Worm (Caenorhabditis elegans): ENCODE results near the gene irld-34.

Gene irld-34

ce11 chrIII:9173239-9173638, 18.4 kb downstream of the irld-34 start:
- peak; percentile 2 for TF ChIP-seq egl-5 (tag; optimal IDR thresholded peaks at IDR 0.05)
- peak in 1 of 3 experiments; percentile 27 for TF ChIP-seq elt-3 (tag; optimal IDR thresholded peaks at IDR 0.05)
- TF ChIP-seq nhr-67 (tag; optimal IDR thresholded peaks at IDR 0.05) = no peak

- TF ChIP-seq skn-1 (tag; optimal IDR thresholded peaks at IDR 0.05) = no peak
- TF ChIP-seq hmg-11 (tag; optimal IDR thresholded peaks at IDR 0.05) = peak; percentile 25
These were observed 21.1 kb downstream of the irld-34 start for ce11 chrIII:9176008-9176407.

ce11 chrIII:9177874-9178273, 23.0 kb downstream of the irld-34 start:
- TF ChIP-seq unc-62 (GFP tag; optimal IDR thresholded peaks at IDR 0.05) (peak; percentile 1), lin-39 (tag; optimal IDR thresholded peaks at IDR 0.05) (peak; percentile 19), egl-5 (tag; optimal IDR thresholded peaks at IDR 0.05) (peak; percentile 37), lin-15B (tag; optimal IDR thresholded peaks at IDR 0.05) (no peak)

ce11 chrIII:9181246-9181645, 26.4 kb downstream of the irld-34 start, which contains the start of gene tax-4:
tax-4 (plus strand) TSS chrIII:9181546.
- TF ChIP-seq jun-1 (tag; optimal IDR thresholded peaks at IDR 0.05) (no peak), lin-15B (tag; optimal IDR thresholded peaks at IDR 0.05) (no peak), ZK546.5 (tag; optimal IDR thresholded peaks at IDR 0.05) (no peak)

ce11 chrIII:9185722-9186121, 30.9 kb downstream of the irld-34 start, which contains the start of gene ZC84.7:
ZC84.7 (plus strand) TSS chrIII:9186022.
- TF ChIP-seq ceh-28 (tag; optimal IDR thresholded peaks at IDR 0.05) = no peak
- TF ChIP-seq mdl-1 (tag; optimal IDR thresholded peaks at IDR 0.05) = no peak
- TF ChIP-seq nfya-1 (tag; optimal IDR thresholded peaks at IDR 0.05; ENCODE audit: insufficient read depth) = no peak
- TF ChIP-seq eor-1 (tag; optimal IDR thresholded peaks at IDR 0.05) = no peak
- no peak for TF ChIP-seq egl-5 (tag; optimal IDR thresholded peaks at IDR 0.05)
- TF ChIP-seq pqm-1 (tag; optimal IDR thresholded peaks at IDR 0.05) = no peak
- TF ChIP-seq egl-27 (tag; optimal IDR thresholded peaks at IDR 0.05) = no peak
- TF ChIP-seq R02D3.7 (tag; optimal IDR thresholded peaks at IDR 0.05) = no peak
- TF ChIP-seq jun-1 (tag; optimal IDR thresholded peaks at IDR 0.05) = no peak
- no peak for TF ChIP-seq ceh-16 (tag; optimal IDR thresholded peaks at IDR 0.05)
- no peak for TF ChIP-seq nhr-25 (tag; optimal IDR thresholded peaks at IDR 0.05)
- TF ChIP-seq nhr-237 (tag; optimal IDR thresholded peaks at IDR 0.05) = no peak
- no peak for TF ChIP-seq nhr-11 (tag; optimal IDR thresholded peaks at IDR 0.05)

ce11 chrIII:9191091-9191490, 36.2 kb downstream of the irld-34 start, which contains the start of gene cls-3:
cls-3 (minus strand) TSS chrIII:9191109.
- TF ChIP-seq lin-39 (tag; optimal IDR thresholded peaks at IDR 0.05) (peak; percentile 43), nfya-1 (tag; optimal IDR thresholded peaks at IDR 0.05; ENCODE audit: insufficient read depth) (peak; percentile 63), skn-1 (tag; optimal IDR thresholded peaks at IDR 0.05) (peak; percentile 13), nhr-25 (tag; optimal IDR thresholded peaks at IDR 0.05) (no peak), ama-1 (optimal IDR thresholded peaks at IDR 0.05) (no peak), lin-15B (tag; optimal IDR thresholded peaks at IDR 0.05) (peak; percentile 40), lsy-12 (tag; optimal IDR thresholded peaks at IDR 0.05) (peak; percentile 7), ceh-28 (tag; optimal IDR thresholded peaks at IDR 0.05) (no peak), tbx-2 (tag; optimal IDR thresholded peaks at IDR 0.05) (no peak), fkh-10 (GFP tag; optimal IDR thresholded peaks at IDR 0.05) (peak; percentile 15), hmg-11 (tag; optimal IDR thresholded peaks at IDR 0.05) (no peak)

ce11 chrIII:9199605-9200004, 44.7 kb downstream of the irld-34 start, which contains the start of gene ZC84.6:
ZC84.6 (minus strand) TSS chrIII:9199705.
- no peak for TF ChIP-seq elt-3 (tag; optimal IDR thresholded peaks at IDR 0.05)
- no peak for TF ChIP-seq nhr-67 (tag; optimal IDR thresholded peaks at IDR 0.05)
- TF ChIP-seq fkh-2 (tag; optimal IDR thresholded peaks at IDR 0.05) = no peak
- TF ChIP-seq nhr-11 (tag; optimal IDR thresholded peaks at IDR 0.05) = no peak
- no peak for TF ChIP-seq mdl-1 (tag; optimal IDR thresholded peaks at IDR 0.05)
- TF ChIP-seq R02D3.7 (tag; optimal IDR thresholded peaks at IDR 0.05) = no peak

- TF ChIP-seq hmg-11 (tag; optimal IDR thresholded peaks at IDR 0.05) (no peak), nhr-237 (tag; optimal IDR thresholded peaks at IDR 0.05) (no peak), pqm-1 (tag; optimal IDR thresholded peaks at IDR 0.05) (no peak), eor-1 (tag; optimal IDR thresholded peaks at IDR 0.05) (no peak), fkh-10 (GFP tag; optimal IDR thresholded peaks at IDR 0.05) (no peak), ZK546.5 (tag; optimal IDR thresholded peaks at IDR 0.05) (no peak), nhr-43 (tag; optimal IDR thresholded peaks at IDR 0.05; ENCODE audit: poor library complexity, severe bottlenecking) (no peak), jun-1 (tag; optimal IDR thresholded peaks at IDR 0.05) (no peak), nfya-1 (tag; optimal IDR thresholded peaks at IDR 0.05; ENCODE audit: insufficient read depth) (no peak), zag-1 (tag; optimal IDR thresholded peaks at IDR 0.05) (no peak), ama-1 (optimal IDR thresholded peaks at IDR 0.05) (no peak), fkh-2 (tag; optimal IDR thresholded peaks at IDR 0.05) (no peak), nhr-11 (tag; optimal IDR thresholded peaks at IDR 0.05) (no peak), elt-1 (tag; optimal IDR thresholded peaks at IDR 0.05) (no peak), nhr-77 (tag; optimal IDR thresholded peaks at IDR 0.05) (no peak), nhr-23 (tag; optimal IDR thresholded peaks at IDR 0.05) (no peak)
These were observed 47.1 kb downstream of the irld-34 start for ce11 chrIII:9201977-9202376.

Measured in whole organism, L3 larva.